Worm (Caenorhabditis elegans): Measurements from ENCODE around the gene acc-4.

The acc-4 gene

ce11 chrIII:13464493-13465362 is 19.2 kb downstream of the acc-4 start, which contains the start of gene kel-3 (continued):
- TF ChIP-seq spr-3 (GFP tag; optimal IDR thresholded peaks at IDR 0.05) (peak; percentile 74), F49E8.2 (tag; optimal IDR thresholded peaks at IDR 0.05; ENCODE audit: borderline replicate concordance) (peak; percentile 92), pqm-1 (tag; optimal IDR thresholded peaks at IDR 0.05) (peak; percentile 93), aly-2 (tag; optimal IDR thresholded peaks at IDR 0.05) (peak; percentile 95), ceh-20 (GFP tag; IDR thresholded peaks at IDR 0.05) (peak; percentile 19), gei-8 (GFP tag; optimal IDR thresholded peaks at IDR 0.05) (peak; percentile 88), nhr-77 (tag; optimal IDR thresholded peaks at IDR 0.05) (peak; percentile 88), nhr-25 (tag; optimal IDR thresholded peaks at IDR 0.05; ENCODE audit: borderline replicate concordance, insufficient read depth) (no peak)

- TF ChIP-seq jun-1 (tag; optimal IDR thresholded peaks at IDR 0.05), result peak; percentile 47
- TF ChIP-seq spr-3 (GFP tag; optimal IDR thresholded peaks at IDR 0.05), result peak; percentile 70
- peak; percentile 84 for TF ChIP-seq nhr-102 (tag; optimal IDR thresholded peaks at IDR 0.05)
- TF ChIP-seq F26F4.8 (GFP tag; conservative IDR thresholded peaks at IDR 0.05), result no peak
- no peak for TF ChIP-seq ceh-32 (tag; optimal IDR thresholded peaks at IDR 0.05; ENCODE audit: poor library complexity)
- TF ChIP-seq egl-27 (tag; optimal IDR thresholded peaks at IDR 0.05), result no peak
- TF ChIP-seq lim-7 (GFP tag; IDR thresholded peaks at IDR 0.05), result peak; percentile 64; the same call in 1 of the 2 replicates
- peak; percentile 35 to 52 for TF ChIP-seq daf-16 (GFP tag; optimal IDR thresholded peaks at IDR 0.05)
- peak; percentile 59 for TF ChIP-seq daf-16 (tag; optimal IDR thresholded peaks at IDR 0.05)
- peak; percentile 98 to 99 for TF ChIP-seq lsy-2 (tag; optimal IDR thresholded peaks at IDR 0.05)
- TF ChIP-seq tag-97 (GFP tag; IDR thresholded peaks at IDR 0.05), result no peak
- TF ChIP-seq saeg-2 (GFP tag; IDR thresholded peaks at IDR 0.05), result peak; percentile 86
- TF ChIP-seq nhr-42 (GFP tag; IDR thresholded peaks at IDR 0.05), result peak; percentile 93
- peak; percentile 75 for TF ChIP-seq ctbp-1 (GFP tag; IDR thresholded peaks at IDR 0.05)
- peak; percentile 84 for TF ChIP-seq nhr-77 (tag; optimal IDR thresholded peaks at IDR 0.05)
- 0 out of 2 replicates have a peak, but pooled peaks have one; percentile 43 for TF ChIP-seq snpc-1.2 (GFP tag; IDR thresholded peaks at IDR 0.05)
- peak; percentile 89 for TF ChIP-seq nhr-11 (tag; optimal IDR thresholded peaks at IDR 0.05)
- TF ChIP-seq ZK546.5 (tag; optimal IDR thresholded peaks at IDR 0.05), result peak; percentile 50 to 96
- TF ChIP-seq unc-130 (GFP tag; optimal IDR thresholded peaks at IDR 0.05), result peak; percentile 81
- peak; percentile 82 for TF ChIP-seq nhr-25 (tag; optimal IDR thresholded peaks at IDR 0.05; ENCODE audit: borderline replicate concordance, insufficient read depth)
- peak; percentile 92 for TF ChIP-seq hmg-1.1 (GFP tag; IDR thresholded peaks at IDR 0.05)
- peak; percentile 85 for TF ChIP-seq ceh-20 (GFP tag; IDR thresholded peaks at IDR 0.05)
- peak; percentile 98 for TF ChIP-seq zfp-2 (tag; optimal IDR thresholded peaks at IDR 0.05)
- TF ChIP-seq unc-39 (tag; optimal IDR thresholded peaks at IDR 0.05), result no peak
- no peak for TF ChIP-seq R02D3.7 (tag; optimal IDR thresholded peaks at IDR 0.05)
- peak; percentile 91 for TF ChIP-seq hlh-30 (tag; optimal IDR thresholded peaks at IDR 0.05; ENCODE audit: insufficient read depth)
- peak; percentile 85 for TF ChIP-seq F37D6.2 (tag; optimal IDR thresholded peaks at IDR 0.05)
- TF ChIP-seq egl-43 (GFP tag; IDR thresholded peaks at IDR 0.05), result peak; percentile 88
- TF ChIP-seq zfp-3 (GFP tag; conservative IDR thresholded peaks at IDR 0.05), result peak; percentile 91
- peak; percentile 83 for TF ChIP-seq pha-4 (GFP tag; IDR thresholded peaks at IDR 0.05)
- TF ChIP-seq pha-4 (tag; optimal IDR thresholded peaks at IDR 0.05), result no peak
- peak; percentile 86 for TF ChIP-seq T20F7.1 (GFP tag; optimal IDR thresholded peaks at IDR 0.05)
- TF ChIP-seq pqm-1 (tag; optimal IDR thresholded peaks at IDR 0.05), result peak; percentile 21
- TF ChIP-seq tra-1 (GFP tag; IDR thresholded peaks at IDR 0.05), result peak; percentile 81
- TF ChIP-seq Y5F2A.4 (GFP tag; optimal IDR thresholded peaks at IDR 0.05), result no peak
- peak; percentile 93 for TF ChIP-seq dve-1 (tag; optimal IDR thresholded peaks at IDR 0.05; ENCODE audit: insufficient read depth)
- peak; percentile 98 for TF ChIP-seq dpl-1 (GFP tag; optimal IDR thresholded peaks at IDR 0.05)
- peak in 1 of 2 experiments; percentile 90 for TF ChIP-seq hif-1 (tag; optimal IDR thresholded peaks at IDR 0.05)
- peak; percentile 88 for TF ChIP-seq mdt-29 (GFP tag; IDR thresholded peaks at IDR 0.05)
- TF ChIP-seq gei-8 (GFP tag; optimal IDR thresholded peaks at IDR 0.05), result peak; percentile 56
- no peak for TF ChIP-seq nhr-237 (tag; optimal IDR thresholded peaks at IDR 0.05)
These were observed 20.8 kb downstream of the acc-4 start, which contains the start of gene ant-1.1 for ce11 chrIII:13462965-13463783. Gene ant-1.1 (plus strand): TSS chrIII:13463163.
